Fruit fly (Drosophila melanogaster) whole organism, embryonic: ENCODE results near the gene CG14971.

Experiments used
- Blimp-1 ChIP-seq: fragments of 200-800 bp; sonication (Bioruptor generic); optimal IDR thresholded peaks from 3 replicates; lab custom pipeline; 2018; ENCODE audit warnings: missing biosample characterization, missing genetic modification characterization, mild to moderate bottlenecking, moderate library complexity, missing genetic modification reagents
- CG13775 ChIP-seq: fragments of 200-800 bp; sonication (Bioruptor generic); optimal IDR thresholded peaks from 3 replicates; lab custom pipeline; 2017; ENCODE audit warnings: missing biosample characterization, mild to moderate bottlenecking, missing genetic modification characterization
- CG1529 ChIP-seq: fragments of 200-800 bp; sonication (Bioruptor generic); optimal IDR thresholded peaks from 3 replicates; lab custom pipeline; 2018; ENCODE audit warnings: missing biosample characterization, missing genetic modification characterization
- CG15479 ChIP-seq: fragments of 200-800 bp; sonication (Bioruptor generic); optimal IDR thresholded peaks from 3 replicates; lab custom pipeline; 2019; ENCODE audit warnings: missing biosample characterization, mild to moderate bottlenecking, missing genetic modification characterization, moderate library complexity
- CG17359 ChIP-seq: fragments of 200-800 bp; sonication (Bioruptor generic); optimal IDR thresholded peaks from 3 replicates; lab custom pipeline; 2018; ENCODE audit warnings: missing biosample characterization, mild to moderate bottlenecking, missing genetic modification characterization, moderate library complexity
- CG17612 ChIP-seq: fragments of 200-800 bp; sonication (Bioruptor generic); IDR thresholded peaks from 2 replicates; pipeline ENCODE4 v1.3.6; 2022; ENCODE audit warnings: missing biosample characterization, missing genetic modification characterization
- CG18619 ChIP-seq: fragments of 200-800 bp; sonication (Bioruptor generic); optimal IDR thresholded peaks from 3 replicates; lab custom pipeline; 2017; ENCODE audit warnings: missing biosample characterization, mild to moderate bottlenecking, missing genetic modification characterization
- CG32532 ChIP-seq: fragments of 200-800 bp; sonication (Bioruptor generic); IDR thresholded peaks from 2 replicates; pipeline ENCODE4 v1.3.6; 2022; ENCODE audit warnings: missing biosample characterization, missing genetic modification characterization
- CG3281 ChIP-seq: fragments of 200-800 bp; sonication (Bioruptor generic); optimal IDR thresholded peaks from 3 replicates; lab custom pipeline; 2017; ENCODE audit warnings: missing biosample characterization, mild to moderate bottlenecking, missing genetic modification characterization
- CG3838 ChIP-seq: fragments of 200-800 bp; sonication (Bioruptor generic); optimal IDR thresholded peaks from 3 replicates; lab custom pipeline; 2016; ENCODE audit warnings: missing biosample characterization, missing genetic modification characterization
- CG6272 ChIP-seq: fragments of 200-800 bp; sonication (Bioruptor generic); IDR thresholded peaks from 2 replicates; pipeline ENCODE4 v1.3.6; 2022; ENCODE audit warnings: missing biosample characterization, missing genetic modification characterization
- CG7372 ChIP-seq: fragments of 200-800 bp; sonication (Bioruptor generic); IDR thresholded peaks from 2 replicates; pipeline ENCODE4 v1.3.6; 2022; ENCODE audit warnings: missing biosample characterization, missing genetic modification characterization
- CG8359 ChIP-seq: fragments of 200-800 bp; sonication (Bioruptor generic); optimal IDR thresholded peaks from 2 replicates; lab custom pipeline; 2017; ENCODE audit warnings: missing biosample characterization, mild to moderate bottlenecking, missing genetic modification characterization, borderline replicate concordance
- CG9876 ChIP-seq: fragments of 200-800 bp; sonication (Bioruptor generic); optimal IDR thresholded peaks from 2 replicates; lab custom pipeline; 2016; ENCODE audit warnings: missing biosample characterization, missing genetic modification characterization
- Chrac-16 ChIP-seq: fragments of 200-800 bp; sonication (Bioruptor generic); optimal IDR thresholded peaks from 3 replicates; lab custom pipeline; 2016; ENCODE audit warnings: missing biosample characterization, missing genetic modification characterization
- E2f2 ChIP-seq: fragments of 200-800 bp; sonication (Bioruptor generic); IDR thresholded peaks from 2 replicates; pipeline ENCODE4 v1.3.6; 2022; ENCODE audit warnings: missing biosample characterization, missing genetic modification characterization
- Eip74EF ChIP-seq, 2 experiments: fragments of 200-800 bp in 1 of 2; fragments of >200 bp in 1 of 2; sonication (Bioruptor generic) in 1 of 2; optimal IDR thresholded peaks; 2 replicates each; lab custom pipeline; 2017 to 2019; ENCODE audit warnings: missing biosample characterization in 2 of 2, missing genetic modification characterization in 2 of 2, mild to moderate bottlenecking in 1 of 2, moderate library complexity in 1 of 2
- Ets97D ChIP-seq: fragments of 200-800 bp; sonication (Bioruptor generic); optimal IDR thresholded peaks from 3 replicates; lab custom pipeline; 2016; ENCODE audit warnings: missing biosample characterization, missing genetic modification characterization
- Hand ChIP-seq: fragments of 200-800 bp; sonication (Bioruptor generic); optimal IDR thresholded peaks from 2 replicates; lab custom pipeline; 2017; ENCODE audit warnings: mild to moderate bottlenecking, missing biosample characterization, missing genetic modification reagents, missing genetic modification characterization
- Hey ChIP-seq: fragments of 200-800 bp; sonication (Bioruptor generic); optimal IDR thresholded peaks from 3 replicates; lab custom pipeline; 2018; ENCODE audit warnings: missing biosample characterization, mild to moderate bottlenecking, missing genetic modification characterization
- NC2β ChIP-seq: fragments of 200-800 bp; sonication (Bioruptor generic); optimal IDR thresholded peaks from 2 replicates; lab custom pipeline; 2016; ENCODE audit warnings: missing biosample characterization, missing genetic modification characterization
- Nf-YA ChIP-seq: fragments of 200-800 bp; sonication (Bioruptor generic); IDR thresholded peaks from 2 replicates; pipeline ENCODE4 v1.3.6; 2022; ENCODE audit warnings: missing biosample characterization, missing genetic modification characterization
- Rx ChIP-seq: fragments of 200-800 bp; sonication (Bioruptor generic); IDR thresholded peaks from 2 replicates; pipeline ENCODE4 v1.3.6; 2022; ENCODE audit warnings: missing biosample characterization, missing genetic modification characterization
- Stat92E ChIP-seq, 3 experiments: fragments of >200 bp in 2 of 3; fragments of 200-800 bp in 1 of 3; sonication (Bioruptor generic) in 1 of 3; optimal IDR thresholded peaks; 2 replicates each; lab custom pipeline; 2017 to 2019; ENCODE audit warnings: missing biosample characterization in 3 of 3, missing genetic modification characterization in 3 of 3, mild to moderate bottlenecking in 1 of 3, moderate library complexity in 1 of 3
- ac ChIP-seq: fragments of 200-800 bp; sonication (Bioruptor generic); optimal IDR thresholded peaks from 3 replicates; lab custom pipeline; 2017; ENCODE audit warnings: missing biosample characterization, mild to moderate bottlenecking, missing genetic modification characterization
- ash1 ChIP-seq: fragments of 200-800 bp; sonication (Bioruptor generic); optimal IDR thresholded peaks from 2 replicates; lab custom pipeline; 2018; ENCODE audit warnings: missing biosample characterization, mild to moderate bottlenecking, missing genetic modification characterization
- btn ChIP-seq: fragments of 200-800 bp; sonication (Bioruptor generic); optimal IDR thresholded peaks from 2 replicates; lab custom pipeline; 2016; ENCODE audit warnings: missing biosample characterization, missing genetic modification characterization
- cad ChIP-seq: fragments of >200 bp; optimal IDR thresholded peaks from 2 replicates; lab custom pipeline; 2017; ENCODE audit warnings: missing biosample characterization, missing genetic modification characterization
- caup ChIP-seq: fragments of 200-800 bp; sonication (Bioruptor generic); optimal IDR thresholded peaks from 3 replicates; lab custom pipeline; 2017; ENCODE audit warnings: missing biosample characterization, mild to moderate bottlenecking, missing genetic modification characterization, moderate library complexity; ENCODE audit not compliant: severe bottlenecking
- cg ChIP-seq: fragments of 200-800 bp; sonication (Bioruptor generic); optimal IDR thresholded peaks from 3 replicates; lab custom pipeline; 2019; ENCODE audit warnings: missing biosample characterization, mild to moderate bottlenecking, missing genetic modification characterization, moderate library complexity
- da ChIP-seq: fragments of 200-800 bp; sonication (Bioruptor generic); optimal IDR thresholded peaks from 2 replicates; lab custom pipeline; 2016; ENCODE audit warnings: missing biosample characterization, missing genetic modification characterization
- dm ChIP-seq: fragments of 200-800 bp; sonication (Bioruptor generic); optimal IDR thresholded peaks from 3 replicates; lab custom pipeline; 2016; ENCODE audit warnings: missing biosample characterization, missing genetic modification characterization
- esg ChIP-seq: fragments of 200-800 bp; sonication (Bioruptor generic); conservative IDR thresholded peaks from 2 replicates; pipeline ENCODE4 v1.3.6; 2022; ENCODE audit warnings: missing biosample characterization, missing genetic modification characterization
- exex ChIP-seq: fragments of 200-800 bp; sonication (Bioruptor generic); optimal IDR thresholded peaks from 4 replicates; lab custom pipeline; 2018; ENCODE audit warnings: missing biosample characterization, mild to moderate bottlenecking, missing genetic modification characterization, moderate library complexity
- fd102C ChIP-seq: fragments of 200-800 bp; sonication (Bioruptor generic); optimal IDR thresholded peaks from 2 replicates; lab custom pipeline; 2018; ENCODE audit warnings: missing biosample characterization, mild to moderate bottlenecking, missing genetic modification characterization, moderate library complexity
- fd96Cb ChIP-seq: fragments of 200-800 bp; sonication (Bioruptor generic); optimal IDR thresholded peaks from 2 replicates; lab custom pipeline; 2018; ENCODE audit warnings: missing biosample characterization, mild to moderate bottlenecking, missing genetic modification characterization, moderate library complexity
- gcm ChIP-seq: fragments of 200-800 bp; sonication (Bioruptor generic); optimal IDR thresholded peaks from 2 replicates; lab custom pipeline; 2019; ENCODE audit warnings: missing biosample characterization, mild to moderate bottlenecking, missing genetic modification characterization, moderate library complexity
- gcm2 ChIP-seq: fragments of 200-800 bp; sonication (Bioruptor generic); optimal IDR thresholded peaks from 2 replicates; lab custom pipeline; 2016; ENCODE audit warnings: missing biosample characterization, missing genetic modification characterization
- kah ChIP-seq: fragments of 200-800 bp; sonication (Bioruptor generic); optimal IDR thresholded peaks from 2 replicates; lab custom pipeline; 2018; ENCODE audit warnings: missing biosample characterization, mild to moderate bottlenecking, missing genetic modification characterization
- kni ChIP-seq: fragments of 200-800 bp; sonication (Bioruptor generic); optimal IDR thresholded peaks from 3 replicates; lab custom pipeline; 2017; ENCODE audit warnings: mild to moderate bottlenecking, missing biosample characterization, missing genetic modification reagents, missing genetic modification characterization
- mld ChIP-seq: fragments of 200-800 bp; sonication (Bioruptor generic); IDR thresholded peaks from 3 replicates; pipeline ENCODE4 v1.3.6; 2022; ENCODE audit warnings: missing biosample characterization, missing genetic modification characterization; ENCODE audit not compliant: partially characterized antibody
- odd ChIP-seq: fragments of 200-800 bp; sonication (Bioruptor generic); optimal IDR thresholded peaks from 2 replicates; lab custom pipeline; 2017; ENCODE audit warnings: missing biosample characterization, mild to moderate bottlenecking, missing genetic modification characterization
- pnt ChIP-seq: fragments of 200-800 bp; sonication (Bioruptor generic); optimal IDR thresholded peaks from 3 replicates; lab custom pipeline; 2016; ENCODE audit warnings: missing biosample characterization, missing genetic modification characterization
- sisA ChIP-seq: fragments of 200-800 bp; sonication (Bioruptor generic); IDR thresholded peaks from 2 replicates; pipeline ENCODE4 v1.3.6; 2022; ENCODE audit warnings: missing biosample characterization, missing genetic modification characterization
- tll ChIP-seq, 2 experiments: fragments of 200-800 bp in 1 of 2; fragments of >200 bp in 1 of 2; sonication (Bioruptor generic) in 1 of 2; optimal IDR thresholded peaks; 2 replicates each; lab custom pipeline; 2017 to 2019; ENCODE audit warnings: missing biosample characterization in 2 of 2, missing genetic modification characterization in 2 of 2, mild to moderate bottlenecking in 1 of 2, moderate library complexity in 1 of 2
- usp ChIP-seq: fragments of >200 bp; optimal IDR thresholded peaks from 2 replicates; lab custom pipeline; 2017; ENCODE audit warnings: missing biosample characterization, missing genetic modification characterization
- vfl ChIP-seq: fragments of 200-800 bp; sonication (Bioruptor generic); optimal IDR thresholded peaks from 2 replicates; lab custom pipeline; 2016; ENCODE audit warnings: missing biosample characterization, missing genetic modification characterization
- wor ChIP-seq: fragments of 200-800 bp; sonication (Bioruptor generic); IDR thresholded peaks from 2 replicates; pipeline ENCODE4 v1.3.6; 2022; ENCODE audit warnings: missing biosample characterization, missing genetic modification characterization
- zen2 ChIP-seq: fragments of 200-800 bp; sonication (Bioruptor generic); IDR thresholded peaks from 3 replicates; pipeline ENCODE4 v1.3.6; 2022; ENCODE audit warnings: missing biosample characterization, missing genetic modification characterization; ENCODE audit not compliant: partially characterized antibody

Gene CG14971

DNA sequence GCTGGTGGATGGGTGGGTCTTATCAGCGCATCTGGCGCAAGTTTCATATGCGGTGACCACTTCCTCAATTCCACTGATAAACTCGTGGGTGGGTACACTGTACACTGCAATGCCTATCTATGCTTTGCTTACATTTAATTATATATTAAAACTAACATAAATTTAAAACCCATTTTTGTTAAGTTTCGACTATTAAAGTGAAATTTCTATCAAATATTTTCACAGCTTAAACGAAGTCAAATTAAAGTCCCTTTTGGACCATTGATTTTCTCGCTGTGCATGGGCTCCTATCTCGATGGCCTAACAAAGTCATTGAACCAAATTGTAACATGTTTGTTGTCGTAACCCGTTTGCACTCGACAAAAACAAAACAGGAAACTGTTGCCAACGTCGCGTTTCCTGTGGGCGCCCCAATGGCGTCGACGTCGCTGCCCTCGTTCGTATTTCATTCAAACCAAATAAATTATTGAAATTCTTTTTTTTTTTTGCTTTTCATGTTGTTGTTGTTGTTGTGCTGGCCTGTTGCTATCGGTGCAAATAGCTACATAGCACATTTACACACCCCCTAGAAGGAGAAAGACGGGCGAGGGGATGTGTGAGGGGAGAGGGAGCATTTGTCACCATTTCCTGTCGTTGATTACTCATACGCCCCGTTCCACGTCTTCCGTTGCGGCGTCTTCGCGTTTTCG is 38.3 kb downstream of the CG14971 start (continued):
- TF ChIP-seq Stat92E (GFP tag; optimal IDR thresholded peaks at IDR 0.05; lab: Kevin White, UChicago) (no peak), CG32532 (GFP tag; lab: Robert Waterston, UW) (peak; percentile 90), CG3838 (GFP tag; lab: Kevin White, UChicago) (peak; percentile 14), CG15479 (no peak), odd (GFP tag; lab: Kevin White, UChicago) (peak; percentile 65), tll (GFP tag; optimal IDR thresholded peaks at IDR 0.05; lab: Kevin White, UChicago) (no peak), CG3281 (peak; percentile 90), Chrac-16 (peak; percentile 68), vfl (GFP tag; lab: Kevin White, UChicago) (peak; percentile 24), Eip74EF (GFP tag; optimal IDR thresholded peaks at IDR 0.05; lab: Kevin White, UChicago) (peak in 1 of 2 experiments; percentile 90), cg (GFP tag; lab: Kevin White, UChicago) (no peak), CG13775 (peak; percentile 66), CG8359 (GFP tag; lab: Kevin White, UChicago) (peak; percentile 43), Blimp-1 (GFP tag; lab: Kevin White, UChicago) (peak; percentile 78), zen2 (no peak), ash1 (GFP tag; lab: Kevin White, UChicago) (peak; percentile 33), CG17612 (GFP tag; lab: Robert Waterston, UW) (peak; percentile 71), Nf-YA (GFP tag; lab: Robert Waterston, UW) (peak; percentile 78), exex (peak; percentile 38), gcm2 (GFP tag; lab: Kevin White, UChicago) (peak; percentile 40), kah (peak; percentile 62), CG6272 (GFP tag; lab: Robert Waterston, UW) (peak; percentile 66), Hand (GFP tag; lab: Kevin White, UChicago) (peak; percentile 78), btn (GFP tag; lab: Kevin White, UChicago) (no peak), kni (peak; percentile 25), dm (GFP tag; lab: Kevin White, UChicago) (no peak), gcm (peak; percentile 65), pnt (peak; percentile 29), CG18619 (GFP tag; lab: Kevin White, UChicago) (peak; percentile 76), CG7372 (GFP tag; lab: Robert Waterston, UW) (peak; percentile 76), Hey (tag; lab: Kevin White, UChicago) (peak; percentile 50), fd102C (GFP tag; lab: Kevin White, UChicago) (no peak), Ets97D (GFP tag; lab: Kevin White, UChicago) (peak; percentile 23), CG1529 (peak; percentile 70), caup (GFP tag; lab: Kevin White, UChicago) (peak; percentile 85), CG9876 (GFP tag; lab: Kevin White, UChicago) (no peak), E2f2 (GFP tag; lab: Robert Waterston, UW) (peak; percentile 62; the same call in 1 of the 2 replicates), usp (no peak), da (GFP tag; lab: Kevin White, UChicago) (no peak), Rx (GFP tag; lab: Robert Waterston, UW) (peak; percentile 78), fd96Cb (tag; lab: Kevin White, UChicago) (peak; percentile 73), NC2β (GFP tag; lab: Kevin White, UChicago) (peak; percentile 24), wor (GFP tag; lab: Robert Waterston, UW) (peak; percentile 68), CG17359 (tag; lab: Kevin White, UChicago) (peak; percentile 90), esg (GFP tag; lab: Robert Waterston, UW) (peak; percentile 86), cad (no peak), ac (GFP tag; lab: Kevin White, UChicago) (no peak), mld (no peak), sisA (GFP tag; lab: Robert Waterston, UW) (peak; percentile 78)
